Worm (Caenorhabditis elegans): ENCODE data around the gene sru-26.

sru-26 gene

ce11 chrIV:12527217-12527616 is 39.9 kb downstream of the sru-26 start, which contains the start of gene F53B2.8 (continued):
- TF ChIP-seq elt-3 (tag; optimal IDR thresholded peaks at IDR 0.05): peak in 2 of 6 experiments; percentile 1 to 64
- TF ChIP-seq snpc-4 (tag; optimal IDR thresholded peaks at IDR 0.05): peak; percentile 21
- TF ChIP-seq nhr-237 (tag; optimal IDR thresholded peaks at IDR 0.05): no peak
- no peak for TF ChIP-seq dsc-1 (tag; optimal IDR thresholded peaks at IDR 0.05)
- TF ChIP-seq unc-98 (GFP tag; IDR thresholded peaks at IDR 0.05): no peak
- no peak for TF ChIP-seq tlp-1 (tag; optimal IDR thresholded peaks at IDR 0.05)
- TF ChIP-seq hpl-2 (GFP tag; optimal IDR thresholded peaks at IDR 0.05): peak; percentile 71
- no peak for TF ChIP-seq hlh-4 (tag; optimal IDR thresholded peaks at IDR 0.05)
- TF ChIP-seq ceh-8 (GFP tag; optimal IDR thresholded peaks at IDR 0.05): no peak
- no peak for TF ChIP-seq sox-4 (tag; optimal IDR thresholded peaks at IDR 0.05)

- TF ChIP-seq nhr-85 (tag): peak; percentile 11
- no peak for TF ChIP-seq C34B4.2 (tag; optimal IDR thresholded peaks at IDR 0.05)
These were observed 43.8 kb downstream of the sru-26 start, which contains the start of gene F53B2.5 for ce11 chrIV:12531047-12531446. Gene F53B2.5, minus strand, starts transcription at chrIV:12531147.

ce11 chrIV:12531464-12531863 is 44.2 kb downstream of the sru-26 start:
- TF ChIP-seq ceh-90 (tag; optimal IDR thresholded peaks at IDR 0.05): no peak
- peak; percentile 1 for TF ChIP-seq lin-14 (GFP tag; optimal IDR thresholded peaks at IDR 0.05)
- no peak for TF ChIP-seq dpl-1 (GFP tag; optimal IDR thresholded peaks at IDR 0.05)
- no peak for TF ChIP-seq efl-1 (optimal IDR thresholded peaks at IDR 0.05)
- TF ChIP-seq efl-1 (GFP tag; optimal IDR thresholded peaks at IDR 0.05 in 1 of 2): peak in 1 of 2 experiments; percentile 66

- no peak for TF ChIP-seq nhr-237 (tag; optimal IDR thresholded peaks at IDR 0.05)
- no peak for TF ChIP-seq mdl-1 (tag; optimal IDR thresholded peaks at IDR 0.05)
- TF ChIP-seq unc-86 (tag; optimal IDR thresholded peaks at IDR 0.05): no peak
- TF ChIP-seq aha-1 (tag; optimal IDR thresholded peaks at IDR 0.05): no peak
- TF ChIP-seq unc-130 (tag; optimal IDR thresholded peaks at IDR 0.05): no peak
These were observed 49.1 kb downstream of the sru-26 start for ce11 chrIV:12536358-12536757.

ce11 chrIV:12537694-12538093 is 50.4 kb downstream of the sru-26 start:
- TF ChIP-seq hlh-4 (tag; optimal IDR thresholded peaks at IDR 0.05): no peak
- TF ChIP-seq egl-13 (tag; optimal IDR thresholded peaks at IDR 0.05): no peak
- TF ChIP-seq jun-1 (tag; optimal IDR thresholded peaks at IDR 0.05): no peak
- no peak for TF ChIP-seq aly-2 (tag; optimal IDR thresholded peaks at IDR 0.05)
- no peak for TF ChIP-seq alr-1 (tag; optimal IDR thresholded peaks at IDR 0.05; ENCODE audit: borderline replicate concordance)
- TF ChIP-seq C04F5.9 (tag; optimal IDR thresholded peaks at IDR 0.05): no peak
- no peak for TF ChIP-seq unc-86 (tag; optimal IDR thresholded peaks at IDR 0.05)
- TF ChIP-seq mab-9 (GFP tag; IDR thresholded peaks at IDR 0.05): no peak
- no peak for TF ChIP-seq sox-4 (tag; optimal IDR thresholded peaks at IDR 0.05)
- no peak for TF ChIP-seq elt-2 (tag; optimal IDR thresholded peaks at IDR 0.05)
- no peak for TF ChIP-seq irx-1 (tag; optimal IDR thresholded peaks at IDR 0.05)
- no peak for TF ChIP-seq lsy-2 (tag; optimal IDR thresholded peaks at IDR 0.05)
- no peak for TF ChIP-seq snpc-4 (tag; optimal IDR thresholded peaks at IDR 0.05)
- no peak for TF ChIP-seq F16B12.6 (tag; optimal IDR thresholded peaks at IDR 0.05)
- no peak for TF ChIP-seq nhr-47 (tag; optimal IDR thresholded peaks at IDR 0.05)
- no peak for TF ChIP-seq mef-2 (tag; optimal IDR thresholded peaks at IDR 0.05)
- TF ChIP-seq fkh-4 (tag; optimal IDR thresholded peaks at IDR 0.05; ENCODE audit: borderline replicate concordance): no peak
- TF ChIP-seq skn-1 (tag; optimal IDR thresholded peaks at IDR 0.05): no peak
- TF ChIP-seq ceh-88 (GFP tag; IDR thresholded peaks at IDR 0.05): no peak
- TF ChIP-seq sup-37 (GFP tag; optimal IDR thresholded peaks at IDR 0.05): no peak

All from whole organism, L1 larva.